Fruit fly (Drosophila melanogaster): ENCODE results near the gene Klp98A.

Klp98A gene

dm6 chr3R:27607218-27607929 is 48.4 kb upstream of the Klp98A start, which contains the start of the genes dsd and Tusp (continued):
- peak; percentile 71 for TF ChIP-seq CG9876 (GFP tag; optimal IDR thresholded peaks at IDR 0.05)
- TF ChIP-seq CG34376 (GFP tag; optimal IDR thresholded peaks at IDR 0.05), result no peak
- TF ChIP-seq bowl (GFP tag; IDR thresholded peaks at IDR 0.05), result no peak
- TF ChIP-seq CG31224 (GFP tag; IDR thresholded peaks at IDR 0.05), result peak; percentile 46; the same call in 1 of the 2 replicates
- TF ChIP-seq sima (GFP tag; optimal IDR thresholded peaks at IDR 0.05), result no peak
- no peak for TF ChIP-seq Spps (tag; optimal IDR thresholded peaks at IDR 0.05)
- TF ChIP-seq Rfx (GFP tag; IDR thresholded peaks at IDR 0.05), result peak; percentile 90
- 0 out of 2 replicates have a peak, but pooled peaks have one; percentile 36 for TF ChIP-seq klu (GFP tag; IDR thresholded peaks at IDR 0.05)
- peak; percentile 13 for TF ChIP-seq CG12236 (GFP tag; optimal IDR thresholded peaks at IDR 0.05)
- peak; percentile 63 for TF ChIP-seq CG18619 (GFP tag; optimal IDR thresholded peaks at IDR 0.05)
- TF ChIP-seq CG1832 (GFP tag; optimal IDR thresholded peaks at IDR 0.05), result no peak
- no peak for TF ChIP-seq CG7271 (tag; optimal IDR thresholded peaks at IDR 0.05)
- TF ChIP-seq NC2α (GFP tag; optimal IDR thresholded peaks at IDR 0.05), result no peak
- TF ChIP-seq lab (GFP tag; optimal IDR thresholded peaks at IDR 0.05), result peak; percentile 84
- TF ChIP-seq CG43689 (GFP tag; IDR thresholded peaks at IDR 0.05), result peak; percentile 9; the same call in 1 of the 2 replicates
- TF ChIP-seq nom (GFP tag; optimal IDR thresholded peaks at IDR 0.05), result peak; percentile 4
- peak; percentile 69 for TF ChIP-seq bab2 (GFP tag; optimal IDR thresholded peaks at IDR 0.05)
- TF ChIP-seq CG8281 (tag; optimal IDR thresholded peaks at IDR 0.05), result peak; percentile 50
- no peak for TF ChIP-seq Elba2 (GFP tag; optimal IDR thresholded peaks at IDR 0.05)
- peak; percentile 63 for TF ChIP-seq Myb (GFP tag; optimal IDR thresholded peaks at IDR 0.05)
- TF ChIP-seq Atf6 (GFP tag; IDR thresholded peaks at IDR 0.05), result peak; percentile 68
- TF ChIP-seq CG11085 (GFP tag; IDR thresholded peaks at IDR 0.05), result peak; percentile 72
- peak; percentile 14 to 57 for TF ChIP-seq bsh (GFP tag; optimal IDR thresholded peaks at IDR 0.05)
- TF ChIP-seq CG5953 (GFP tag; IDR thresholded peaks at IDR 0.05), result peak; percentile 42; the same call in 1 of the 2 replicates
- peak; percentile 54 for TF ChIP-seq CG18476 (GFP tag; optimal IDR thresholded peaks at IDR 0.05)
- peak; percentile 64 for TF ChIP-seq CG33213 (GFP tag; optimal IDR thresholded peaks at IDR 0.05)
- TF ChIP-seq ase (GFP tag; IDR thresholded peaks at IDR 0.05), result peak; percentile 61; the same call in 1 of the 3 replicates
- peak in 1 of 2 experiments; percentile 26 for TF ChIP-seq insv (GFP tag; optimal IDR thresholded peaks at IDR 0.05)
- peak; percentile 91 for TF ChIP-seq zfh2 (GFP tag; optimal IDR thresholded peaks at IDR 0.05)
- peak; percentile 62 for TF ChIP-seq CG14667 (GFP tag; IDR thresholded peaks at IDR 0.05)
- peak; percentile 74 for TF ChIP-seq CG13775 (GFP tag; optimal IDR thresholded peaks at IDR 0.05)
- TF ChIP-seq Eip74EF (GFP tag; optimal IDR thresholded peaks at IDR 0.05), result no peak
- TF ChIP-seq Ssrp (tag; optimal IDR thresholded peaks at IDR 0.05), result peak; percentile 61
- TF ChIP-seq CG4360 (GFP tag; IDR thresholded peaks at IDR 0.05), result 0 out of 2 replicates have a peak, but pooled peaks have one; percentile 45
- TF ChIP-seq Side (GFP tag; optimal IDR thresholded peaks at IDR 0.05), result peak; percentile 33
- TF ChIP-seq Asciz (GFP tag; optimal IDR thresholded peaks at IDR 0.05), result peak; percentile 44
- no peak; the same call in 1 of the 2 replicates for TF ChIP-seq ato (GFP tag; IDR thresholded peaks at IDR 0.05; ENCODE audit: partially characterized antibody)
- TF ChIP-seq lilli (GFP tag; optimal IDR thresholded peaks at IDR 0.05), result peak; percentile 81
- peak; percentile 81 for TF ChIP-seq ci (GFP tag; IDR thresholded peaks at IDR 0.05)
- peak; percentile 57 for TF ChIP-seq CG4282 (GFP tag; optimal IDR thresholded peaks at IDR 0.05)
- no peak for TF ChIP-seq Dip2 (GFP tag; IDR thresholded peaks at IDR 0.05)
- peak; percentile 52 for TF ChIP-seq kay (GFP tag; optimal IDR thresholded peaks at IDR 0.05)
- peak; percentile 12 for TF ChIP-seq ash1 (GFP tag; optimal IDR thresholded peaks at IDR 0.05)
- peak; percentile 48 for TF ChIP-seq CG5245 (GFP tag; optimal IDR thresholded peaks at IDR 0.05)
- peak; percentile 77 for TF ChIP-seq ttk (GFP tag; IDR thresholded peaks at IDR 0.05)
- TF ChIP-seq CG10147 (GFP tag; optimal IDR thresholded peaks at IDR 0.05), result peak; percentile 36
- no peak for TF ChIP-seq CG2129 (GFP tag; IDR thresholded peaks at IDR 0.05; ENCODE audit: partially characterized antibody)
- peak; percentile 30 for TF ChIP-seq CG12071 (GFP tag; optimal IDR thresholded peaks at IDR 0.05)
- peak; percentile 65 for TF ChIP-seq dmrt11E (tag; optimal IDR thresholded peaks at IDR 0.05)
